Worm (Caenorhabditis elegans) whole organism, early embryonic: ENCODE results near the gene pkn-1.

ENCODE experiments used
- ama-1 ChIP-seq: fragments of 150-350 bp; optimal IDR thresholded peaks from 2 replicates; lab custom pipeline; 2014
- pes-1 ChIP-seq: fragments of 200-800 bp; sonication (Bioruptor generic); IDR thresholded peaks from 2 replicates; pipeline ENCODE4 v1.3.6; 2022; ENCODE audit warnings: missing genetic modification reagents, missing genetic modification characterization, missing compliant biosample characterization
- sea-1 ChIP-seq: fragments of 200-800 bp; sonication (Bioruptor generic); conservative IDR thresholded peaks from 2 replicates; pipeline ENCODE4 v1.3.6; 2022; ENCODE audit warnings: missing genetic modification characterization, missing compliant biosample characterization
- tbx-11 ChIP-seq: fragments of 200-800 bp; sonication (Bioruptor generic); IDR thresholded peaks from 2 replicates; pipeline ENCODE4 v1.3.6; 2022; ENCODE audit warnings: missing genetic modification characterization, missing compliant biosample characterization

DNA sequence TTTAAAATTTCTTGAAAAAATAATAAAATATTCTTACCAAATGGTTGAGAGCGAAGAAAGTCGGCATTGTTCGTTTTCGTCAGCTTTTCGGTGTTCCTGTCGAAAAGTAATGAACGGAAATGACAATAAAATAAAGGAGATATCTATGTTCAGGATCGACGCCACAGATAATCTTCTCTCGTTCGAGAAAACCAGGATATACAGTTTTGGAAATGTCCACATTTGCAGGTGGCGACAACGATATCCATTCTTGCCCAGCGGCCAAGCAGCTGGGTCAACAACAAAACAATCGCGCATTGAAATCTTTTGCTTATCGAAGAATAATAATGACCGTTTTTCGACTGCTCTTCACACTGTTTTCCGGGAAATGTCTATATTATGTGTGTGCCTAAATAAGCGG is 41.4 kb upstream of the pkn-1 start, which contains the start of gene R07E3.7:
- TF ChIP-seq pes-1 (GFP tag; lab: Robert Waterston, UW) (no peak), ama-1 (lab: Kevin White, UChicago) (no peak), sea-1 (GFP tag; lab: Robert Waterston, UW) (no peak), tbx-11 (GFP tag; lab: Robert Waterston, UW) (no peak)
